Fruit fly (Drosophila melanogaster) whole organism: ENCODE results near the gene CG4239.

Experiments
- CG8478 ChIP-seq: fragments of >200 bp; optimal IDR thresholded peaks from 2 replicates; lab custom pipeline; 2018; ENCODE audit warnings: inconsistent platforms
- pan ChIP-seq: fragments of >200 bp; optimal IDR thresholded peaks from 2 replicates; lab custom pipeline; 2017
- psq ChIP-seq: fragments of >200 bp; optimal IDR thresholded peaks from 2 replicates; lab custom pipeline; 2017

DNA sequence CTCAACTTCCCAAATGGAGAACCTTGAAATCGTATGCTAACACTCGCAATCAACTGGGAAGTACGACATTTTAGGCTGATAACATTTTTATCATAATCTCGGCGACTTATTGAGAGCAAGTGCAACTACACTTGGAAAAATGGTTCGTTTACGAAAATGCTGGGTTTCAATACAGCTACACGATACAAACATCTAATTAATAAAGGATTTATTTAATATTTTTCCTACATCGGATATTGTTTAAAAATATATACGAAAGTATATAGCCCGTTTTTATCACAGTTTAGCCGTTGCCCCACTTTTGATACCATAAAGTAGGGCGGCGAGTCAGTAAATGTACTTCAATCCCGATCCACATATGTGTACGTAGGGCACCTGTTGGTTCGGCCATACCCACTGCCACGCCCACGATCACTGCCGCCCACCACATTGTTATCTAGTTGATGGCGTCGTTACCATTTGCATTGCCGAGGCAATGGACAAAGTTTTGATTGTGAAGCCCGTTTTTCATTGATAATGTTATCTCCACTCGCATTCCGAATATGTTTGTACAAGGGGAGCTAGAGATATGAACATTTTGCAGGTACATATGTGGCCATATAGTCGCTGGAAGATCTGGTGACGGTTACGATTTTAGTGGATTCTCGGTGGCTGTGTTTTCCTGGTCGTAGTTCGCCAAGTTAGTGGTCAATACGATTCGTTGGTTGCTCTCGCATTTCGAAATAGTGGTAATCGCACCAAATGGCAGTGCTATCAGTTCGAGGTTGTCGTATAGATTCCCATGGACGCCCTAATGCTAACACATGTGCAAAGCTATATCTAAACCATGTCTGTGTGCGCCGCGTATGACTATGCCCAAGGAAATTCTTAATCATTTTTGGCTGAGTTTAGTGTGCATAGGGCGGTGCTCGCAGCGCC, 29.6 kb downstream of the CG4239 start, which contains the start of gene Traf-like:
- TF ChIP-seq CG8478 = no peak
- no peak for TF ChIP-seq pan (lab: Kevin White, UChicago)
- no peak for TF ChIP-seq psq (lab: Kevin White, UChicago)
